Fruit fly (Drosophila melanogaster): ENCODE measurements around the gene RPA2.

dm6 chr2L:20937395-20937794 lies 11.4 kb upstream of the RPA2 start:
- TF ChIP-seq CG8119 (GFP tag; IDR thresholded peaks at IDR 0.05) (no peak), Hr39 (GFP tag; optimal IDR thresholded peaks at IDR 0.05) (no peak), cyc (GFP tag; optimal IDR thresholded peaks at IDR 0.05) (no peak), CG32006 (GFP tag; optimal IDR thresholded peaks at IDR 0.05) (no peak), CG8319 (GFP tag; optimal IDR thresholded peaks at IDR 0.05) (no peak), CG4318 (GFP tag; optimal IDR thresholded peaks at IDR 0.05) (no peak), Blimp-1 (GFP tag; optimal IDR thresholded peaks at IDR 0.05) (no peak), esn (GFP tag; optimal IDR thresholded peaks at IDR 0.05) (no peak), Eip93F (GFP tag; optimal IDR thresholded peaks at IDR 0.05) (no peak)
